Fruit fly (Drosophila melanogaster) whole organism, embryonic: ENCODE measurements around the gene CG32590.

ENCODE experiments used
- Bteb2 ChIP-seq: fragments of 200-800 bp; sonication (Bioruptor generic); optimal IDR thresholded peaks from 2 replicates; lab custom pipeline; 2016; ENCODE audit warnings: missing biosample characterization, missing genetic modification characterization
- CG11093 ChIP-seq: fragments of 200-800 bp; sonication (Bioruptor generic); IDR thresholded peaks from 3 replicates; pipeline ENCODE4 v1.3.6; 2022; ENCODE audit warnings: missing biosample characterization, missing genetic modification characterization
- CG11695 ChIP-seq: fragments of 200-800 bp; sonication (Bioruptor generic); IDR thresholded peaks from 3 replicates; pipeline ENCODE4 v1.3.6; 2022; ENCODE audit warnings: missing biosample characterization, missing genetic modification characterization
- CG14050 ChIP-seq: fragments of 200-800 bp; sonication (Bioruptor generic); IDR thresholded peaks from 3 replicates; pipeline ENCODE4 v1.3.6; 2022; ENCODE audit warnings: missing biosample characterization, missing genetic modification characterization
- CG16815 ChIP-seq: fragments of 200-800 bp; sonication (Bioruptor generic); optimal IDR thresholded peaks from 3 replicates; lab custom pipeline; 2017; ENCODE audit warnings: missing biosample characterization, mild to moderate bottlenecking, missing genetic modification characterization
- CG17359 ChIP-seq: fragments of 200-800 bp; sonication (Bioruptor generic); optimal IDR thresholded peaks from 3 replicates; lab custom pipeline; 2018; ENCODE audit warnings: missing biosample characterization, mild to moderate bottlenecking, missing genetic modification characterization, moderate library complexity
- CG17361 ChIP-seq: fragments of 200-800 bp; sonication (Bioruptor generic); IDR thresholded peaks from 3 replicates; pipeline ENCODE4 v1.3.6; 2022; ENCODE audit warnings: missing biosample characterization, missing genetic modification characterization
- CG17612 ChIP-seq: fragments of 200-800 bp; sonication (Bioruptor generic); IDR thresholded peaks from 2 replicates; pipeline ENCODE4 v1.3.6; 2022; ENCODE audit warnings: missing biosample characterization, missing genetic modification characterization
- CG1832 ChIP-seq: fragments of 200-800 bp; sonication (Bioruptor generic); optimal IDR thresholded peaks from 2 replicates; lab custom pipeline; 2017; ENCODE audit warnings: missing biosample characterization, mild to moderate bottlenecking, missing genetic modification characterization, inconsistent platforms
- CG2116 ChIP-seq: fragments of 200-800 bp; sonication (Bioruptor generic); optimal IDR thresholded peaks from 3 replicates; lab custom pipeline; 2018; ENCODE audit warnings: missing biosample characterization, mild to moderate bottlenecking, missing genetic modification characterization
- CG2678 ChIP-seq: fragments of 200-800 bp; sonication (Bioruptor generic); optimal IDR thresholded peaks from 3 replicates; lab custom pipeline; 2019; ENCODE audit warnings: missing biosample characterization, mild to moderate bottlenecking, missing genetic modification characterization, moderate library complexity
- CG32767 ChIP-seq: fragments of 200-800 bp; sonication (Bioruptor generic); IDR thresholded peaks from 2 replicates; pipeline ENCODE4 v1.3.6; 2022; ENCODE audit warnings: missing biosample characterization, missing genetic modification characterization
- CG32772 ChIP-seq: fragments of 200-800 bp; sonication (Bioruptor generic); IDR thresholded peaks from 2 replicates; pipeline ENCODE4 v1.3.6; 2022; ENCODE audit warnings: missing biosample characterization, missing genetic modification characterization
- CG4820 ChIP-seq: fragments of 200-800 bp; sonication (Bioruptor generic); optimal IDR thresholded peaks from 3 replicates; lab custom pipeline; 2016; ENCODE audit warnings: missing biosample characterization, missing genetic modification characterization
- CG6272 ChIP-seq: fragments of 200-800 bp; sonication (Bioruptor generic); IDR thresholded peaks from 2 replicates; pipeline ENCODE4 v1.3.6; 2022; ENCODE audit warnings: missing biosample characterization, missing genetic modification characterization
- CG6765 ChIP-seq: fragments of 200-800 bp; sonication (Bioruptor generic); optimal IDR thresholded peaks from 3 replicates; lab custom pipeline; 2017; ENCODE audit warnings: missing biosample characterization, mild to moderate bottlenecking, missing genetic modification characterization
- CG6791 ChIP-seq: fragments of 200-800 bp; sonication (Bioruptor generic); IDR thresholded peaks from 3 replicates; pipeline ENCODE4 v1.3.6; 2022; ENCODE audit warnings: missing biosample characterization, missing genetic modification characterization; ENCODE audit not compliant: partially characterized antibody
- CG7745 ChIP-seq: fragments of 200-800 bp; sonication (Bioruptor generic); optimal IDR thresholded peaks from 2 replicates; lab custom pipeline; 2018; ENCODE audit warnings: missing biosample characterization, mild to moderate bottlenecking, missing genetic modification characterization, moderate library complexity
- CG7928 ChIP-seq: fragments of 200-800 bp; sonication (Bioruptor generic); optimal IDR thresholded peaks from 2 replicates; lab custom pipeline; 2017; ENCODE audit warnings: missing biosample characterization, mild to moderate bottlenecking, missing genetic modification characterization
- CG8944 ChIP-seq: fragments of 200-800 bp; sonication (Bioruptor generic); optimal IDR thresholded peaks from 3 replicates; lab custom pipeline; 2016; ENCODE audit warnings: missing biosample characterization, missing genetic modification characterization
- CG9932 ChIP-seq: fragments of 200-800 bp; sonication (Bioruptor generic); IDR thresholded peaks from 2 replicates; pipeline ENCODE4 v1.3.6; 2022; ENCODE audit warnings: missing biosample characterization, missing genetic modification characterization
- CoRest ChIP-seq: fragments of 200-800 bp; sonication (Bioruptor generic); optimal IDR thresholded peaks from 3 replicates; lab custom pipeline; 2018; ENCODE audit warnings: missing biosample characterization, mild to moderate bottlenecking, missing genetic modification characterization, moderate library complexity
- Drgx ChIP-seq: fragments of 200-800 bp; sonication (Bioruptor generic); IDR thresholded peaks from 2 replicates; pipeline ENCODE4 v1.3.6; 2022; ENCODE audit warnings: missing biosample characterization, missing genetic modification characterization
- Fer1 ChIP-seq: fragments of 200-800 bp; sonication (Bioruptor generic); optimal IDR thresholded peaks from 2 replicates; lab custom pipeline; 2017; ENCODE audit warnings: missing biosample characterization, mild to moderate bottlenecking, missing genetic modification characterization
- GATAe ChIP-seq: fragments of 200-800 bp; sonication (Bioruptor generic); conservative IDR thresholded peaks from 2 replicates; pipeline ENCODE4 v1.3.6; 2022; ENCODE audit warnings: missing biosample characterization, missing genetic modification characterization
- H2.0 ChIP-seq: fragments of 200-800 bp; sonication (Bioruptor generic); IDR thresholded peaks from 2 replicates; pipeline ENCODE4 v1.3.6; 2022; ENCODE audit warnings: missing biosample characterization, missing genetic modification characterization
- HHEX ChIP-seq: fragments of 200-800 bp; sonication (Bioruptor generic); optimal IDR thresholded peaks from 3 replicates; lab custom pipeline; 2017; ENCODE audit warnings: missing biosample characterization, mild to moderate bottlenecking, missing genetic modification characterization, missing genetic modification reagents
- Hr78 ChIP-seq, 2 experiments: fragments of 200-800 bp in 1 of 2; fragments of >200 bp in 1 of 2; sonication (Bioruptor generic) in 1 of 2; optimal IDR thresholded peaks; 2 replicates each; lab custom pipeline; 2017 to 2019; ENCODE audit warnings: missing biosample characterization in 2 of 2, missing genetic modification characterization in 2 of 2, mild to moderate bottlenecking in 1 of 2, moderate library complexity in 1 of 2
- Jarid2 ChIP-seq: fragments of 200-800 bp; sonication (Bioruptor generic); optimal IDR thresholded peaks from 3 replicates; lab custom pipeline; 2017; ENCODE audit warnings: mild to moderate bottlenecking, missing biosample characterization, missing genetic modification reagents, missing genetic modification characterization
- Kr ChIP-seq: fragments of 200-800 bp; sonication (Bioruptor generic); optimal IDR thresholded peaks from 2 replicates; lab custom pipeline; 2017; ENCODE audit warnings: missing biosample characterization, mild to moderate bottlenecking, missing genetic modification characterization
- Lim3 ChIP-seq: fragments of 200-800 bp; sonication (Bioruptor generic); IDR thresholded peaks from 2 replicates; pipeline ENCODE4 v1.3.6; 2022; ENCODE audit warnings: missing biosample characterization, missing genetic modification characterization
- Meics ChIP-seq: fragments of 200-800 bp; sonication (Bioruptor generic); optimal IDR thresholded peaks from 2 replicates; lab custom pipeline; 2017; ENCODE audit warnings: missing biosample characterization, mild to moderate bottlenecking, missing genetic modification characterization
- Ravus ChIP-seq: fragments of 200-800 bp; sonication (Bioruptor generic); IDR thresholded peaks from 2 replicates; pipeline ENCODE4 v1.3.6; 2022; ENCODE audit warnings: missing biosample characterization, missing genetic modification characterization
- Trl ChIP-seq, 3 experiments: fragments of >200 bp in 2 of 3; fragments of 200-800 bp in 1 of 3; sonication (Bioruptor generic) in 1 of 3; optimal IDR thresholded peaks; 2 replicates in 1 of 3; 3 replicates in 2 of 3; lab custom pipeline; 2016 to 2017; ENCODE audit warnings: missing biosample characterization in 1 of 3, missing genetic modification characterization in 1 of 3
- bab2 ChIP-seq: fragments of 200-800 bp; sonication (Bioruptor generic); optimal IDR thresholded peaks from 2 replicates; lab custom pipeline; 2016; ENCODE audit warnings: missing biosample characterization, missing genetic modification characterization
- ci ChIP-seq: fragments of 200-800 bp; sonication (Bioruptor generic); IDR thresholded peaks from 3 replicates; pipeline ENCODE4 v1.3.6; 2022; ENCODE audit warnings: missing biosample characterization, missing genetic modification characterization
- en ChIP-seq: fragments of 200-800 bp; sonication (Bioruptor generic); optimal IDR thresholded peaks from 2 replicates; lab custom pipeline; 2016; ENCODE audit warnings: missing biosample characterization, missing genetic modification characterization
- fd64A ChIP-seq: fragments of 200-800 bp; sonication (Bioruptor generic); optimal IDR thresholded peaks from 3 replicates; lab custom pipeline; 2018; ENCODE audit warnings: missing biosample characterization, mild to moderate bottlenecking, missing genetic modification characterization
- gce ChIP-seq: fragments of 200-800 bp; sonication (Bioruptor generic); IDR thresholded peaks from 3 replicates; pipeline ENCODE4 v1.3.6; 2022; ENCODE audit warnings: missing biosample characterization, missing genetic modification characterization
- gcm2 ChIP-seq: fragments of 200-800 bp; sonication (Bioruptor generic); optimal IDR thresholded peaks from 2 replicates; lab custom pipeline; 2016; ENCODE audit warnings: missing biosample characterization, missing genetic modification characterization
- ham ChIP-seq: fragments of 200-800 bp; sonication (Bioruptor generic); IDR thresholded peaks from 2 replicates; pipeline ENCODE4 v1.3.6; 2022; ENCODE audit warnings: missing biosample characterization, missing genetic modification characterization
- kah ChIP-seq: fragments of 200-800 bp; sonication (Bioruptor generic); optimal IDR thresholded peaks from 2 replicates; lab custom pipeline; 2018; ENCODE audit warnings: missing biosample characterization, mild to moderate bottlenecking, missing genetic modification characterization
- klu ChIP-seq: fragments of 200-800 bp; sonication (Bioruptor generic); IDR thresholded peaks from 2 replicates; pipeline ENCODE4 v1.3.6; 2022; ENCODE audit warnings: missing biosample characterization, missing genetic modification characterization
- mld ChIP-seq: fragments of 200-800 bp; sonication (Bioruptor generic); IDR thresholded peaks from 3 replicates; pipeline ENCODE4 v1.3.6; 2022; ENCODE audit warnings: missing biosample characterization, missing genetic modification characterization; ENCODE audit not compliant: partially characterized antibody
- otp ChIP-seq: fragments of 200-800 bp; sonication (Bioruptor generic); IDR thresholded peaks from 3 replicates; pipeline ENCODE4, ENCODE4 v1.3.6; 2022; ENCODE audit warnings: missing biosample characterization, missing genetic modification characterization
- pita ChIP-seq: fragments of 200-800 bp; sonication (Bioruptor generic); optimal IDR thresholded peaks from 2 replicates; lab custom pipeline; 2017; ENCODE audit warnings: missing biosample characterization, mild to moderate bottlenecking, missing genetic modification characterization
- row ChIP-seq: fragments of 200-800 bp; sonication (Bioruptor generic); IDR thresholded peaks from 3 replicates; pipeline ENCODE4 v1.3.6; 2022; ENCODE audit warnings: missing biosample characterization, missing genetic modification characterization
- slbo ChIP-seq: fragments of 200-800 bp; sonication (Bioruptor generic); IDR thresholded peaks from 2 replicates; pipeline ENCODE4 v1.3.6; 2022; ENCODE audit warnings: missing biosample characterization, missing genetic modification characterization
- stwl ChIP-seq: fragments of 200-800 bp; sonication (Bioruptor generic); optimal IDR thresholded peaks from 3 replicates; lab custom pipeline; 2018; ENCODE audit warnings: missing biosample characterization, mild to moderate bottlenecking, missing genetic modification characterization, moderate library complexity
- toy ChIP-seq: fragments of 200-800 bp; sonication (Bioruptor generic); IDR thresholded peaks from 2 replicates; pipeline ENCODE4 v1.3.6; 2022; ENCODE audit warnings: missing biosample characterization, missing genetic modification characterization

The CG32590 gene

dm6 chrX:14839739-14840347 is 937 bp upstream of the CG32590 start (continued):
- no peak for TF ChIP-seq CoRest (tag; lab: Kevin White, UChicago)
- TF ChIP-seq gcm2 (GFP tag; lab: Kevin White, UChicago): no peak
- TF ChIP-seq Ravus (GFP tag; lab: Robert Waterston, UW): no peak
- no peak for TF ChIP-seq CG11093 (GFP tag; lab: Robert Waterston, UW)
- no peak for TF ChIP-seq CG16815 (GFP tag; lab: Kevin White, UChicago)
- peak; percentile 48; the same call in 1 of the 2 replicates for TF ChIP-seq CG32767 (GFP tag; lab: Robert Waterston, UW)
- peak; percentile 49 for TF ChIP-seq CG8944 (GFP tag; lab: Kevin White, UChicago)
- TF ChIP-seq CG9932 (GFP tag; lab: Robert Waterston, UW): peak; percentile 71
- no peak for TF ChIP-seq CG6791 (GFP tag; lab: Robert Waterston, UW)
- TF ChIP-seq slbo (GFP tag; lab: Robert Waterston, UW): peak; percentile 79
- TF ChIP-seq Fer1 (GFP tag; lab: Kevin White, UChicago): peak; percentile 17
- TF ChIP-seq Meics (GFP tag; lab: Kevin White, UChicago): peak; percentile 65
- no peak for TF ChIP-seq CG17361 (GFP tag; lab: Robert Waterston, UW)
- no peak for TF ChIP-seq CG17612 (GFP tag; lab: Robert Waterston, UW)
- peak; percentile 19 for TF ChIP-seq CG17359 (tag; lab: Kevin White, UChicago)
- TF ChIP-seq klu (GFP tag; lab: Robert Waterston, UW): 0 out of 2 replicates have a peak, but pooled peaks have one; percentile 19
- TF ChIP-seq CG1832 (GFP tag; lab: Kevin White, UChicago): peak; percentile 61
- 0 out of 2 replicates have a peak, but pooled peaks have one; percentile 34 for TF ChIP-seq CG32772 (GFP tag; lab: Robert Waterston, UW)
- TF ChIP-seq pita (GFP tag; lab: Kevin White, UChicago): no peak
- TF ChIP-seq otp (GFP tag; lab: Robert Waterston, UW): 0 out of 3 replicates have a peak, but pooled peaks have one; percentile 17
- TF ChIP-seq Drgx: peak; percentile 53
- no peak for TF ChIP-seq bab2 (GFP tag; lab: Kevin White, UChicago)
- no peak for TF ChIP-seq CG7928 (GFP tag; lab: Kevin White, UChicago)
- TF ChIP-seq ham (GFP tag; lab: Robert Waterston, UW): peak; percentile 27; the same call in 1 of the 2 replicates
- TF ChIP-seq GATAe: no peak
- TF ChIP-seq Jarid2 (GFP tag; lab: Kevin White, UChicago): peak; percentile 30
- no peak for TF ChIP-seq kah (GFP tag; lab: Kevin White, UChicago)
- peak; percentile 67 for TF ChIP-seq row (GFP tag; lab: Robert Waterston, UW)
- peak; percentile 9 for TF ChIP-seq fd64A (GFP tag; lab: Kevin White, UChicago)
- no peak for TF ChIP-seq mld (GFP tag; lab: Robert Waterston, UW)
- TF ChIP-seq gce (GFP tag; lab: Robert Waterston, UW): no peak
- peak; percentile 39 for TF ChIP-seq CG6765 (GFP tag; lab: Kevin White, UChicago)
- TF ChIP-seq CG2116 (GFP tag; lab: Kevin White, UChicago): no peak
- TF ChIP-seq Kr: no peak
- TF ChIP-seq en: no peak
- TF ChIP-seq CG11695 (GFP tag; lab: Robert Waterston, UW): peak; percentile 52; the same call in 1 of the 3 replicates
- no peak for TF ChIP-seq CG6272 (GFP tag; lab: Robert Waterston, UW)
- TF ChIP-seq Trl (optimal IDR thresholded peaks at IDR 0.05; lab: Kevin White, UChicago): peak in 1 of 2 experiments; percentile 83
- TF ChIP-seq Trl (GFP tag; optimal IDR thresholded peaks at IDR 0.05; lab: Kevin White, UChicago): peak; percentile 65
- peak; percentile 67; the same call in 2 of the 3 replicates for TF ChIP-seq ci (GFP tag; lab: Robert Waterston, UW)
- no peak for TF ChIP-seq Bteb2
- TF ChIP-seq H2.0 (GFP tag; lab: Robert Waterston, UW): peak; percentile 29; the same call in 1 of the 2 replicates
- TF ChIP-seq CG7745 (tag; lab: Kevin White, UChicago): no peak
- TF ChIP-seq stwl: no peak
- peak; percentile 36; the same call in 1 of the 3 replicates for TF ChIP-seq CG14050
- TF ChIP-seq Hr78 (GFP tag; optimal IDR thresholded peaks at IDR 0.05; lab: Kevin White, UChicago): no peak
- peak; percentile 39 for TF ChIP-seq HHEX (GFP tag; lab: Kevin White, UChicago)
- TF ChIP-seq CG4820 (GFP tag; lab: Kevin White, UChicago): peak; percentile 3
- TF ChIP-seq Lim3: no peak
- peak; percentile 58 for TF ChIP-seq CG2678 (tag; lab: Kevin White, UChicago)
- 0 out of 2 replicates have a peak, but pooled peaks have one; percentile 26 for TF ChIP-seq toy (GFP tag; lab: Robert Waterston, UW)
